Worm (Caenorhabditis elegans) whole organism, young adult: ENCODE results near the gene egas-4.
A peak's percentile ranks its signal among the peaks of the same experiment; 100 is the strongest.

Experiments used
- B0019.2 ChIP-seq: fragments of 200-800 bp; sonication (Bioruptor generic); conservative IDR thresholded peaks from 2 replicates; pipeline ENCODE4 v1.3.6; 2022; ENCODE audit warnings: missing genetic modification reagents, missing genetic modification characterization, missing compliant biosample characterization
- B0035.1 ChIP-seq: sonication (generic microtip); optimal IDR thresholded peaks from 2 replicates; lab custom pipeline; 2016; ENCODE audit warnings: missing genetic modification characterization, mild to moderate bottlenecking, missing compliant biosample characterization, missing genotype, missing genetic modification reagents
- D2030.7 ChIP-seq: fragments of 200-800 bp; sonication (Bioruptor generic); IDR thresholded peaks from 2 replicates; pipeline ENCODE4 v1.3.6; 2022; ENCODE audit warnings: missing genetic modification reagents, missing genetic modification characterization, missing compliant biosample characterization
- F10E7.11 ChIP-seq: sonication (generic microtip); optimal IDR thresholded peaks from 2 replicates; lab custom pipeline; 2017; ENCODE audit warnings: mild to moderate bottlenecking, missing genetic modification characterization, moderate library complexity, missing compliant biosample characterization
- F37B4.10 ChIP-seq: fragments of 200-800 bp; sonication (Bioruptor generic); IDR thresholded peaks from 2 replicates; pipeline ENCODE4 v1.3.6; 2022; ENCODE audit warnings: missing genetic modification characterization, missing compliant biosample characterization
- F57A8.1 ChIP-seq: fragments of 200-800 bp; sonication (Bioruptor generic); optimal IDR thresholded peaks from 2 replicates; lab custom pipeline; 2018; ENCODE audit warnings: mild to moderate bottlenecking, missing genetic modification characterization, moderate library complexity, missing compliant biosample characterization
- F57C9.4 ChIP-seq: sonication (generic microtip); optimal IDR thresholded peaks from 2 replicates; lab custom pipeline; 2017; ENCODE audit warnings: mild to moderate bottlenecking, missing genetic modification characterization, missing compliant biosample characterization
- T26A5.8 ChIP-seq: sonication (generic microtip); optimal IDR thresholded peaks from 2 replicates; lab custom pipeline; 2016; ENCODE audit warnings: missing genetic modification characterization, missing compliant biosample characterization
- Y53F4B.3 ChIP-seq: fragments of 200-800 bp; sonication (Bioruptor generic); IDR thresholded peaks from 2 replicates; pipeline ENCODE4 v1.3.6; 2022; ENCODE audit warnings: missing genetic modification reagents, missing genetic modification characterization, missing compliant biosample characterization
- Y53G8AR.9 ChIP-seq: fragments of 200-800 bp; sonication (Bioruptor generic); conservative IDR thresholded peaks from 2 replicates; pipeline ENCODE4 v1.3.6; 2022; ENCODE audit warnings: missing genetic modification reagents, missing genetic modification characterization, missing compliant biosample characterization
- Y67H2A.10 ChIP-seq: fragments of 200-800 bp; sonication (Bioruptor generic); conservative IDR thresholded peaks from 2 replicates; pipeline ENCODE4 v1.3.6; 2022; ENCODE audit warnings: missing genetic modification reagents, missing genetic modification characterization, missing compliant biosample characterization
- Y95B8A.8 ChIP-seq: fragments of 200-800 bp; sonication (Bioruptor generic); IDR thresholded peaks from 2 replicates; pipeline ENCODE4 v1.3.6; 2022; ENCODE audit warnings: missing genetic modification reagents, missing genetic modification characterization, missing compliant biosample characterization
- ama-1 ChIP-seq, 3 experiments: fragments of 150-350 bp in 1 of 3; sonication (generic microtip) in 2 of 3; optimal IDR thresholded peaks; 2 replicates each; lab custom pipeline; 2014 to 2018; ENCODE audit warnings: missing biosample characterization in 2 of 3, missing genetic modification characterization in 2 of 3, missing genetic modification reagents in 2 of 3
- aptf-2 ChIP-seq: fragments of 200-800 bp; sonication (Bioruptor generic); conservative IDR thresholded peaks from 2 replicates; pipeline ENCODE4 v1.3.6; 2022; ENCODE audit warnings: missing genetic modification reagents, missing genetic modification characterization, missing compliant biosample characterization
- aptf-3 ChIP-seq: fragments of 200-800 bp; sonication (Bioruptor generic); IDR thresholded peaks from 2 replicates; pipeline ENCODE4 v1.3.6; 2022; ENCODE audit warnings: missing genetic modification characterization, missing compliant biosample characterization
- attf-6 ChIP-seq: fragments of 200-800 bp; sonication (Bioruptor generic); IDR thresholded peaks from 2 replicates; pipeline ENCODE4 v1.3.6; 2022; ENCODE audit warnings: missing genetic modification reagents, missing genetic modification characterization, missing compliant biosample characterization
- bed-2 ChIP-seq: fragments of 200-800 bp; sonication (Bioruptor generic); IDR thresholded peaks from 2 replicates; pipeline ENCODE4 v1.3.6; 2022; ENCODE audit warnings: missing genetic modification reagents, missing genetic modification characterization, missing compliant biosample characterization
- ceh-100 ChIP-seq: fragments of 200-800 bp; sonication (Bioruptor generic); IDR thresholded peaks from 2 replicates; pipeline ENCODE4 v1.3.6; 2022; ENCODE audit warnings: missing genetic modification reagents, missing genetic modification characterization, missing compliant biosample characterization
- ceh-40 ChIP-seq: fragments of 200-800 bp; sonication (Bioruptor generic); IDR thresholded peaks from 2 replicates; pipeline ENCODE4 v1.3.6; 2022; ENCODE audit warnings: missing genetic modification characterization, missing compliant biosample characterization
- ceh-58 ChIP-seq: fragments of 200-800 bp; sonication (Bioruptor generic); IDR thresholded peaks from 2 replicates; pipeline ENCODE4 v1.3.6; 2022; ENCODE audit warnings: missing genetic modification characterization, missing compliant biosample characterization
- ceh-79 ChIP-seq: sonication (generic microtip); optimal IDR thresholded peaks from 2 replicates; lab custom pipeline; 2017; ENCODE audit warnings: mild to moderate bottlenecking, missing genetic modification characterization, missing compliant biosample characterization
- ets-4 ChIP-seq: fragments of 200-800 bp; sonication (Bioruptor generic); optimal IDR thresholded peaks from 2 replicates; lab custom pipeline; 2018; ENCODE audit warnings: mild to moderate bottlenecking, missing genetic modification characterization, missing compliant biosample characterization
- him-1 ChIP-seq: sonication (generic microtip); optimal IDR thresholded peaks from 2 replicates; lab custom pipeline; 2016; ENCODE audit warnings: missing genotype, missing genetic modification reagents, missing genetic modification characterization, missing compliant biosample characterization
- hlh-26 ChIP-seq: fragments of 200-800 bp; sonication (Bioruptor generic); conservative IDR thresholded peaks from 2 replicates; pipeline ENCODE4 v1.3.6; 2022; ENCODE audit warnings: missing genetic modification reagents, missing genetic modification characterization, missing compliant biosample characterization
- hmg-1.2 ChIP-seq: fragments of 200-800 bp; sonication (Bioruptor generic); IDR thresholded peaks from 2 replicates; pipeline ENCODE4 v1.3.6; 2022; ENCODE audit warnings: missing genetic modification reagents, missing genetic modification characterization, missing compliant biosample characterization
- hsf-1 ChIP-seq: fragments of 200-800 bp; sonication (Bioruptor generic); IDR thresholded peaks from 2 replicates; pipeline ENCODE4 v1.3.6; 2022; ENCODE audit warnings: missing genetic modification reagents, missing genetic modification characterization, missing compliant biosample characterization
- lin-35 ChIP-seq, 3 experiments: fragments of 150-350 bp in 2 of 3; sonication (generic microtip) in 1 of 3; optimal IDR thresholded peaks; 2 replicates each; lab custom pipeline; 2014 to 2018; ENCODE audit warnings: missing biosample characterization in 3 of 3, missing genetic modification characterization in 3 of 3, missing genetic modification reagents in 3 of 3
- lin-54 ChIP-seq: fragments of 200-800 bp; sonication (Bioruptor generic); optimal IDR thresholded peaks from 2 replicates; lab custom pipeline; 2018; ENCODE audit warnings: mild to moderate bottlenecking, missing genetic modification characterization, missing compliant biosample characterization
- madf-10 ChIP-seq: sonication (generic microtip); optimal IDR thresholded peaks from 2 replicates; lab custom pipeline; 2016; ENCODE audit warnings: mild to moderate bottlenecking, missing genetic modification characterization, missing compliant biosample characterization
- mcd-1 ChIP-seq: fragments of 200-800 bp; sonication (Bioruptor generic); IDR thresholded peaks from 2 replicates; pipeline ENCODE4 v1.3.6; 2022; ENCODE audit warnings: missing genetic modification reagents, missing genetic modification characterization, missing compliant biosample characterization
- mes-4 ChIP-seq: sonication (generic microtip); optimal IDR thresholded peaks from 2 replicates; lab custom pipeline; 2016; ENCODE audit warnings: missing genotype, missing genetic modification characterization, missing compliant biosample characterization
- mxl-1 ChIP-seq: sonication (generic microtip); optimal IDR thresholded peaks from 2 replicates; lab custom pipeline; 2016; ENCODE audit warnings: missing genetic modification characterization, missing compliant biosample characterization
- nfya-2 ChIP-seq: fragments of 200-800 bp; sonication (Bioruptor generic); IDR thresholded peaks from 2 replicates; pipeline ENCODE4 v1.3.6; 2022; ENCODE audit warnings: missing genetic modification reagents, missing genetic modification characterization, missing compliant biosample characterization
- nfyb-1 ChIP-seq: fragments of 200-800 bp; sonication (Bioruptor generic); IDR thresholded peaks from 2 replicates; pipeline ENCODE4 v1.3.6; 2022; ENCODE audit warnings: missing genetic modification reagents, missing genetic modification characterization, missing compliant biosample characterization
- nhr-120 ChIP-seq: fragments of 200-800 bp; sonication (Bioruptor generic); IDR thresholded peaks from 2 replicates; pipeline ENCODE4 v1.3.6; 2022; ENCODE audit warnings: missing genetic modification characterization, missing compliant biosample characterization
- nhr-27 ChIP-seq: fragments of 200-800 bp; sonication (Bioruptor generic); optimal IDR thresholded peaks from 2 replicates; lab custom pipeline; 2018; ENCODE audit warnings: mild to moderate bottlenecking, missing genetic modification characterization, moderate library complexity, missing compliant biosample characterization
- nhr-80 ChIP-seq: sonication (generic microtip); optimal IDR thresholded peaks from 2 replicates; lab custom pipeline; 2016; ENCODE audit warnings: missing genetic modification characterization, missing compliant biosample characterization
- nhr-90 ChIP-seq: sonication (generic microtip); optimal IDR thresholded peaks from 2 replicates; lab custom pipeline; 2016; ENCODE audit warnings: missing genotype, mild to moderate bottlenecking, missing genetic modification characterization, missing compliant biosample characterization
- pbrm-1 ChIP-seq: fragments of 200-800 bp; sonication (Bioruptor generic); IDR thresholded peaks from 2 replicates; pipeline ENCODE4 v1.3.6; 2022; ENCODE audit warnings: missing genetic modification reagents, missing genetic modification characterization, missing compliant biosample characterization
- sdz-38 ChIP-seq: sonication (generic microtip); optimal IDR thresholded peaks from 2 replicates; lab custom pipeline; 2016; ENCODE audit warnings: missing genotype, missing genetic modification characterization, missing compliant biosample characterization
- snpc-1.3 ChIP-seq: sonication (generic microtip); optimal IDR thresholded peaks from 2 replicates; lab custom pipeline; 2017; ENCODE audit warnings: missing genetic modification characterization, mild to moderate bottlenecking, missing compliant biosample characterization, antibody characterized with exemption, moderate library complexity, missing genotype, missing genetic modification reagents; ENCODE audit not compliant: insufficient read depth
- snpc-4 ChIP-seq, 5 experiments: fragments of 150-350 bp in 1 of 5; sonication (generic microtip) in 4 of 5; optimal IDR thresholded peaks; 2 replicates each; lab custom pipeline; 2014 to 2018; ENCODE audit warnings: missing genetic modification characterization in 5 of 5, missing biosample characterization in 3 of 5, antibody characterized with exemption in 2 of 5, mild to moderate bottlenecking in 2 of 5, missing compliant biosample characterization in 2 of 5, missing genotype in 2 of 5, moderate library complexity in 2 of 5, missing genetic modification reagents in 1 of 5
- sptf-2 ChIP-seq: fragments of 200-800 bp; sonication (Bioruptor generic); optimal IDR thresholded peaks from 2 replicates; lab custom pipeline; 2018; ENCODE audit warnings: mild to moderate bottlenecking, missing genetic modification characterization, missing compliant biosample characterization
- tbx-9 ChIP-seq: sonication (generic microtip); optimal IDR thresholded peaks from 2 replicates; lab custom pipeline; 2016; ENCODE audit warnings: borderline replicate concordance, missing genetic modification characterization, inconsistent platforms, missing compliant biosample characterization
- tlf-1 ChIP-seq: fragments of 200-800 bp; sonication (Bioruptor generic); optimal IDR thresholded peaks from 2 replicates; lab custom pipeline; 2018; ENCODE audit warnings: mild to moderate bottlenecking, missing genetic modification characterization, missing compliant biosample characterization
- xnd-1 ChIP-seq: sonication (generic microtip); optimal IDR thresholded peaks from 2 replicates; lab custom pipeline; 2016; ENCODE audit warnings: missing genotype, missing genetic modification reagents, missing genetic modification characterization, missing compliant biosample characterization
- zfh-2 ChIP-seq: fragments of 200-800 bp; sonication (Bioruptor generic); conservative IDR thresholded peaks from 2 replicates; pipeline ENCODE4 v1.3.6; 2022; ENCODE audit warnings: missing genetic modification reagents, missing genetic modification characterization, missing compliant biosample characterization
- ztf-18 ChIP-seq: sonication (generic microtip); optimal IDR thresholded peaks from 2 replicates; lab custom pipeline; 2016; ENCODE audit warnings: missing genotype, mild to moderate bottlenecking, missing genetic modification characterization, missing compliant biosample characterization
- ztf-3 ChIP-seq: fragments of 200-800 bp; sonication (Bioruptor generic); optimal IDR thresholded peaks from 2 replicates; lab custom pipeline; 2018; ENCODE audit warnings: mild to moderate bottlenecking, missing genetic modification characterization, missing compliant biosample characterization

Gene egas-4

DNA sequence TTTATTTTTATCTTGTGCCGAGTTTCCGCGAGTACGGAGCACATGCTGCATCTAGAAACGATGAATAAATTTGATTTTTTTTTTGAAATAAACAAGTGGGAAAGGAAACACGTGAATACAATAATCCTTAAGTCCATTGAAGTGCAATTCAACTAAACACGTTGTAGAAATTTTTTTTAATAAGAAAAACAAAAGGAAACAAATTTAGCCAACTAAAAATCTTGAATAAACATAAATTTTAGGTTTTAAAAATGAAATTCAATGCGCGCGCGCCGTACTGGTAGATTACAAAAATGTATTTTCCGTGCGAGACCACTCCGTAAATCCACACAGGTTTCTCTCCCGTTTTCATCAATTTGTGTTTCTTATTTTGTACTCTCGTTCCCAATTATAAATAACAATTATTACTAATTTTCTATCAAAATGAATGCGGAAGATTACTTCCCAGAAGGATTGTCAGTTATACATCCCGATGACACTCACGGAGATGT, 24.4 kb downstream of the egas-4 start, which contains the start of the genes plk-3 and F55G1.6 (continued):
- TF ChIP-seq snpc-1.3 (tag; lab: Kevin White, UChicago) (peak; percentile 20), nhr-80 (tag; lab: Kevin White, UChicago) (no peak), him-1 (tag; lab: Kevin White, UChicago) (peak; percentile 11), mes-4 (tag; lab: Kevin White, UChicago) (no peak), madf-10 (tag; lab: Kevin White, UChicago) (no peak), ceh-100 (GFP tag; lab: Robert Waterston, UW) (no peak), F57A8.1 (GFP tag; lab: Kevin White, UChicago) (no peak), ceh-58 (GFP tag; lab: Robert Waterston, UW) (no peak), B0019.2 (GFP tag; lab: Robert Waterston, UW) (peak; percentile 52; the same call in 1 of the 2 replicates), ceh-40 (GFP tag; lab: Robert Waterston, UW) (no peak), aptf-3 (no peak), mcd-1 (GFP tag; lab: Robert Waterston, UW) (no peak), nfyb-1 (GFP tag; lab: Robert Waterston, UW) (no peak), T26A5.8 (tag; lab: Kevin White, UChicago) (no peak), Y53F4B.3 (GFP tag; lab: Robert Waterston, UW) (no peak), hsf-1 (GFP tag; lab: Robert Waterston, UW) (no peak), lin-35 (GFP tag; optimal IDR thresholded peaks at IDR 0.05; lab: Kevin White, UChicago) (no peak), F57C9.4 (tag; lab: Kevin White, UChicago) (no peak), bed-2 (GFP tag; lab: Robert Waterston, UW) (no peak), hlh-26 (GFP tag; lab: Robert Waterston, UW) (no peak), nfya-2 (GFP tag; lab: Robert Waterston, UW) (no peak), sdz-38 (tag; lab: Kevin White, UChicago) (no peak), tbx-9 (tag; lab: Kevin White, UChicago) (no peak), Y95B8A.8 (GFP tag; lab: Robert Waterston, UW) (no peak), aptf-2 (GFP tag; lab: Robert Waterston, UW) (no peak), B0035.1 (no peak), ceh-79 (tag; lab: Kevin White, UChicago) (no peak), nhr-90 (tag; lab: Kevin White, UChicago) (no peak), hmg-1.2 (GFP tag; lab: Robert Waterston, UW) (peak; percentile 12; the same call in 1 of the 2 replicates), ztf-3 (GFP tag; lab: Kevin White, UChicago) (no peak), Y67H2A.10 (GFP tag; lab: Robert Waterston, UW) (no peak), lin-54 (GFP tag; lab: Kevin White, UChicago) (no peak), sptf-2 (GFP tag; lab: Kevin White, UChicago) (no peak), mxl-1 (tag; lab: Kevin White, UChicago) (no peak), ama-1 (optimal IDR thresholded peaks at IDR 0.05; lab: Kevin White, UChicago) (no peak), ama-1 (GFP tag; optimal IDR thresholded peaks at IDR 0.05; lab: Kevin White, UChicago) (no peak), F10E7.11 (tag; lab: Kevin White, UChicago) (no peak), Y53G8AR.9 (GFP tag; lab: Robert Waterston, UW) (no peak), ets-4 (GFP tag; lab: Kevin White, UChicago) (no peak), nhr-120 (GFP tag; lab: Robert Waterston, UW) (no peak), D2030.7 (peak; percentile 57), attf-6 (GFP tag; lab: Robert Waterston, UW) (no peak), tlf-1 (GFP tag; lab: Kevin White, UChicago) (no peak), pbrm-1 (no peak), snpc-4 (GFP tag; optimal IDR thresholded peaks at IDR 0.05; lab: Kevin White, UChicago) (no peak), snpc-4 (tag; optimal IDR thresholded peaks at IDR 0.05; lab: Kevin White, UChicago) (peak in 1 of 4 experiments; percentile 20), nhr-27 (tag; lab: Kevin White, UChicago) (no peak), F37B4.10 (GFP tag; lab: Robert Waterston, UW) (no peak), zfh-2 (GFP tag; lab: Robert Waterston, UW) (no peak), ztf-18 (no peak), xnd-1 (tag; lab: Kevin White, UChicago) (peak; percentile 63)
